Worm (Caenorhabditis elegans) whole organism, L3 larva: ENCODE measurements around the gene F46H5.3.

ENCODE experiments used
- ZK546.5 ChIP-seq: sonication (generic microtip); optimal IDR thresholded peaks from 2 replicates; lab custom pipeline; 2017; ENCODE audit warnings: missing biosample characterization, missing genetic modification characterization
- ama-1 ChIP-seq: fragments of 150-350 bp; optimal IDR thresholded peaks from 2 replicates; lab custom pipeline; 2018
- ceh-82 ChIP-seq: fragments of 150-350 bp; optimal IDR thresholded peaks from 2 replicates; lab custom pipeline; 2014; ENCODE audit warnings: missing biosample characterization, missing genetic modification characterization
- ceh-9 ChIP-seq: sonication (generic microtip); optimal IDR thresholded peaks from 2 replicates; lab custom pipeline; 2018; ENCODE audit warnings: missing biosample characterization, missing genetic modification characterization
- egl-27 ChIP-seq: sonication (generic microtip); optimal IDR thresholded peaks from 4 replicates; lab custom pipeline; 2017; ENCODE audit warnings: missing biosample characterization, missing genetic modification reagents, missing genetic modification characterization
- elt-2 ChIP-seq: sonication (generic microtip); optimal IDR thresholded peaks from 2 replicates; lab custom pipeline; 2016; ENCODE audit warnings: missing genetic modification reagents, mild to moderate bottlenecking, missing genetic modification characterization, missing compliant biosample characterization
- fkh-10 ChIP-seq: sonication (generic microtip); optimal IDR thresholded peaks from 2 replicates; lab custom pipeline; 2017; ENCODE audit warnings: missing biosample characterization, missing genetic modification reagents, missing genetic modification characterization
- nhr-11 ChIP-seq: fragments of 150-350 bp; optimal IDR thresholded peaks from 2 replicates; lab custom pipeline; 2014; ENCODE audit warnings: missing biosample characterization, missing genetic modification characterization
- nhr-237 ChIP-seq: fragments of 150-350 bp; optimal IDR thresholded peaks from 2 replicates; lab custom pipeline; 2014; ENCODE audit warnings: missing biosample characterization, missing genetic modification characterization
- tbx-2 ChIP-seq: sonication (generic microtip); optimal IDR thresholded peaks from 2 replicates; lab custom pipeline; 2016; ENCODE audit warnings: mild to moderate bottlenecking, missing genetic modification characterization, missing compliant biosample characterization
- unc-62 ChIP-seq: fragments of 150-350 bp; sonication (generic microtip); optimal IDR thresholded peaks from 4 replicates; lab custom pipeline; 2014; ENCODE audit warnings: missing biosample characterization, missing genetic modification reagents, missing genetic modification characterization

DNA sequence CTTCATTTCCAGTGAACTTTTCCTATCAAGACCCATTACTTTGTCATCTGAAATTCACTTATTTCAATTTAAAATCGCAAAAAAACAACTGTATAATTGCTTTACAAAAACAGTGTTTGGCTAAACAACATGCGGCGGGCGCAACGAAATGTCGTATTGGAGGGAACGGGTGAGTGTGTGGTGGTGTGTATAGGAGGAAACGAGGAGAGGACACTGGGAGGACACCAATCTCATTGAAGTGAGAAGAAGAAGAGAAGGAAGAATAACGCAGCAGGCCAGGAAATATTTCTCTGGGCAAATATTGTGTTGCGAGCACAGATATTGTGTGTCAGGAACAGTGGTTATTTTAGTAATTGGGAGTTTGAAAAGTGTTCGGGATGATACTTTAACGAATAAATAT lies 16.1 kb upstream of the F46H5.3 start, which contains the start of gene F46H5.4:
- TF ChIP-seq ZK546.5, result no peak
- no peak for TF ChIP-seq fkh-10 (GFP tag; lab: Kevin White, UChicago)
- TF ChIP-seq unc-62 (GFP tag; lab: Kevin White, UChicago), result no peak
- no peak for TF ChIP-seq ama-1
- no peak for TF ChIP-seq elt-2 (tag; lab: Kevin White, UChicago)
- no peak for TF ChIP-seq nhr-237
- no peak for TF ChIP-seq ceh-82 (tag; lab: Kevin White, UChicago)
- TF ChIP-seq tbx-2 (tag; lab: Kevin White, UChicago), result no peak
- TF ChIP-seq egl-27 (tag; lab: Kevin White, UChicago), result no peak
- TF ChIP-seq nhr-11 (tag; lab: Kevin White, UChicago), result no peak
- no peak for TF ChIP-seq ceh-9
